Fruit fly (Drosophila melanogaster): ENCODE data around the gene CG45081.

Gene CG45081

dm6 chr3L:19270542-19270941, 4.7 kb downstream of the CG45081 start, which contains the start of gene CG14088:
Gene CG14088, minus strand, starts transcription at chr3L:19270642.
- TF ChIP-seq ttk (optimal IDR thresholded peaks at IDR 0.05), result no peak

- TF ChIP-seq Myc (optimal IDR thresholded peaks at IDR 0.05), result no peak
Measured at dm6 chr3L:19275491-19275890, 9.6 kb downstream of the CG45081 start, which contains the start of gene CG14086. Gene CG14086, plus strand, starts transcription at chr3L:19275791.

- TF ChIP-seq insv (optimal IDR thresholded peaks at IDR 0.05), result no peak
Measured at dm6 chr3L:19280283-19280682, 14.4 kb downstream of the CG45081 start.

dm6 chr3L:19280700-19281099, 14.8 kb downstream of the CG45081 start, which contains the start of gene CG14089:
Gene CG14089, minus strand, starts transcription at chr3L:19280800.
- no peak for TF ChIP-seq h (optimal IDR thresholded peaks at IDR 0.05)
- TF ChIP-seq insv (optimal IDR thresholded peaks at IDR 0.05), result no peak
- no peak for TF ChIP-seq ttk (optimal IDR thresholded peaks at IDR 0.05)
- TF ChIP-seq Myc (optimal IDR thresholded peaks at IDR 0.05), result no peak
- no peak for TF ChIP-seq Sin3A (optimal IDR thresholded peaks at IDR 0.05)
- no peak for TF ChIP-seq psq (optimal IDR thresholded peaks at IDR 0.05)

- TF ChIP-seq insv (optimal IDR thresholded peaks at IDR 0.05) (no peak), Sin3A (optimal IDR thresholded peaks at IDR 0.05) (no peak), psq (optimal IDR thresholded peaks at IDR 0.05) (no peak), ttk (optimal IDR thresholded peaks at IDR 0.05) (no peak), h (optimal IDR thresholded peaks at IDR 0.05) (no peak), Myc (optimal IDR thresholded peaks at IDR 0.05) (no peak)
Measured at dm6 chr3L:19288395-19288969, 22.6 kb downstream of the CG45081 start.

dm6 chr3L:19289411-19289810, 23.6 kb downstream of the CG45081 start:
- TF ChIP-seq insv (optimal IDR thresholded peaks at IDR 0.05) (no peak), Sin3A (optimal IDR thresholded peaks at IDR 0.05) (no peak), psq (optimal IDR thresholded peaks at IDR 0.05) (no peak), Myc (optimal IDR thresholded peaks at IDR 0.05) (no peak), ttk (optimal IDR thresholded peaks at IDR 0.05) (no peak), h (optimal IDR thresholded peaks at IDR 0.05) (no peak)

dm6 chr3L:19291465-19292413, 25.9 kb downstream of the CG45081 start:
- TF ChIP-seq Myc (optimal IDR thresholded peaks at IDR 0.05) (no peak), ttk (optimal IDR thresholded peaks at IDR 0.05) (no peak), Sin3A (optimal IDR thresholded peaks at IDR 0.05) (no peak), insv (optimal IDR thresholded peaks at IDR 0.05) (no peak), psq (optimal IDR thresholded peaks at IDR 0.05) (no peak)

- TF ChIP-seq ttk (optimal IDR thresholded peaks at IDR 0.05), result no peak
- no peak for TF ChIP-seq insv (optimal IDR thresholded peaks at IDR 0.05)
- TF ChIP-seq psq (optimal IDR thresholded peaks at IDR 0.05), result no peak
- no peak for TF ChIP-seq Myc (optimal IDR thresholded peaks at IDR 0.05)
- no peak for TF ChIP-seq Sin3A (optimal IDR thresholded peaks at IDR 0.05)
- no peak for TF ChIP-seq h (optimal IDR thresholded peaks at IDR 0.05)
Measured at dm6 chr3L:19292440-19293175, 26.7 kb downstream of the CG45081 start, which contains the start of gene Gbs-76A. Gene Gbs-76A, minus strand, starts transcription at chr3L:19292766.

- no peak for TF ChIP-seq psq (optimal IDR thresholded peaks at IDR 0.05)
- TF ChIP-seq insv (optimal IDR thresholded peaks at IDR 0.05), result no peak
- no peak for TF ChIP-seq h (optimal IDR thresholded peaks at IDR 0.05)
- TF ChIP-seq ttk (optimal IDR thresholded peaks at IDR 0.05), result no peak
- TF ChIP-seq Sin3A (optimal IDR thresholded peaks at IDR 0.05), result no peak
- TF ChIP-seq Myc (optimal IDR thresholded peaks at IDR 0.05), result no peak
Measured at dm6 chr3L:19293178-19293741, 27.4 kb downstream of the CG45081 start.

dm6 chr3L:19294235-19294612, 28.4 kb downstream of the CG45081 start, which contains the start of gene fal:
Gene fal, plus strand, starts transcription at chr3L:19294564.
- TF ChIP-seq ttk (optimal IDR thresholded peaks at IDR 0.05) (no peak), psq (optimal IDR thresholded peaks at IDR 0.05) (no peak), insv (optimal IDR thresholded peaks at IDR 0.05) (no peak)

dm6 chr3L:19294613-19295299, 28.9 kb downstream of the CG45081 start:
- TF ChIP-seq Myc (optimal IDR thresholded peaks at IDR 0.05) (no peak), psq (optimal IDR thresholded peaks at IDR 0.05) (no peak), insv (optimal IDR thresholded peaks at IDR 0.05) (no peak)

- TF ChIP-seq Myc (optimal IDR thresholded peaks at IDR 0.05), result no peak
- no peak for TF ChIP-seq h (optimal IDR thresholded peaks at IDR 0.05)
- no peak for TF ChIP-seq psq (optimal IDR thresholded peaks at IDR 0.05)
- TF ChIP-seq ttk (optimal IDR thresholded peaks at IDR 0.05), result no peak
- no peak for TF ChIP-seq Sin3A (optimal IDR thresholded peaks at IDR 0.05)
- TF ChIP-seq insv (optimal IDR thresholded peaks at IDR 0.05), result no peak
Measured at dm6 chr3L:19314877-19315276, 49.0 kb downstream of the CG45081 start.

Measured in Kc167 (cell line).